Worm (Caenorhabditis elegans) whole organism, L2 larva: Measurements from ENCODE around the gene C40H1.3.

Experiments
- aly-2 ChIP-seq: fragments of 150-350 bp; optimal IDR thresholded peaks from 2 replicates; lab custom pipeline; 2014; ENCODE audit warnings: missing biosample characterization, missing genetic modification characterization
- elt-1 ChIP-seq: fragments of 150-350 bp; optimal IDR thresholded peaks from 2 replicates; lab custom pipeline; 2014; ENCODE audit warnings: missing biosample characterization, missing genetic modification characterization
- lin-39 ChIP-seq: fragments of 150-350 bp; optimal IDR thresholded peaks from 2 replicates; lab custom pipeline; 2014; ENCODE audit warnings: missing biosample characterization, missing genetic modification reagents, missing genetic modification characterization
- zag-1 ChIP-seq: fragments of 150-350 bp; optimal IDR thresholded peaks from 2 replicates; lab custom pipeline; 2014; ENCODE audit warnings: missing biosample characterization, missing genetic modification characterization

ce11 chrIII:9353814-9354213 lies 24.6 kb upstream of the C40H1.3 start:
- no peak for TF ChIP-seq zag-1 (tag; lab: Kevin White, UChicago)
- TF ChIP-seq aly-2 (tag; lab: Kevin White, UChicago), result no peak
- TF ChIP-seq lin-39 (tag; lab: Kevin White, UChicago), result no peak
- no peak for TF ChIP-seq elt-1 (tag; lab: Kevin White, UChicago)
